Fruit fly (Drosophila melanogaster): ENCODE results near the gene Mnt.

The Mnt gene

dm6 chrX:3685534-3685922, 13.9 kb downstream of the Mnt start (continued):
- peak; percentile 39 for TF ChIP-seq nom (GFP tag; optimal IDR thresholded peaks at IDR 0.05)
- peak; percentile 71 for TF ChIP-seq CG3163 (GFP tag; optimal IDR thresholded peaks at IDR 0.05)

- TF ChIP-seq eve (GFP tag; optimal IDR thresholded peaks at IDR 0.05) (peak in 1 of 2 experiments; percentile 93), CG34422 (GFP tag; IDR thresholded peaks at IDR 0.05) (peak; percentile 79), CG7839 (tag; optimal IDR thresholded peaks at IDR 0.05) (peak; percentile 74), B-H2 (GFP tag; optimal IDR thresholded peaks at IDR 0.05) (no peak), bowl (GFP tag; IDR thresholded peaks at IDR 0.05) (no peak), CG3407 (GFP tag; optimal IDR thresholded peaks at IDR 0.05) (peak; percentile 57), HLH54F (GFP tag; optimal IDR thresholded peaks at IDR 0.05) (peak; percentile 36), gem (tag; optimal IDR thresholded peaks at IDR 0.05) (peak; percentile 81), nerfin-2 (GFP tag; IDR thresholded peaks at IDR 0.05; ENCODE audit: partially characterized antibody) (no peak), CG7963 (GFP tag; IDR thresholded peaks at IDR 0.05; ENCODE audit: partially characterized antibody) (no peak), TFAM (GFP tag; optimal IDR thresholded peaks at IDR 0.05) (no peak), HHEX (GFP tag; optimal IDR thresholded peaks at IDR 0.05) (peak; percentile 19), tup (GFP tag; optimal IDR thresholded peaks at IDR 0.05) (no peak), CG2120 (GFP tag; optimal IDR thresholded peaks at IDR 0.05) (no peak), Six4 (GFP tag; optimal IDR thresholded peaks at IDR 0.05) (peak; percentile 40), CG8359 (GFP tag; optimal IDR thresholded peaks at IDR 0.05; ENCODE audit: borderline replicate concordance) (peak; percentile 39), peb (GFP tag; IDR thresholded peaks at IDR 0.05) (peak; percentile 75), CG5180 (GFP tag; optimal IDR thresholded peaks at IDR 0.05) (peak; percentile 44), Tbp (GFP tag; optimal IDR thresholded peaks at IDR 0.05) (no peak), pros (GFP tag; optimal IDR thresholded peaks at IDR 0.05) (peak; percentile 65), fd3F (GFP tag; optimal IDR thresholded peaks at IDR 0.05) (no peak), stwl (tag; optimal IDR thresholded peaks at IDR 0.05) (peak; percentile 20), slbo (GFP tag; IDR thresholded peaks at IDR 0.05) (peak; percentile 30; the same call in 1 of the 2 replicates), bcd (GFP tag; optimal IDR thresholded peaks at IDR 0.05) (peak; percentile 64), Nf-YC (tag; optimal IDR thresholded peaks at IDR 0.05) (peak; percentile 23), CG7556 (GFP tag; optimal IDR thresholded peaks at IDR 0.05) (peak; percentile 51), Xrp1 (GFP tag; IDR thresholded peaks at IDR 0.05) (peak; percentile 86), CG13123 (GFP tag; optimal IDR thresholded peaks at IDR 0.05) (no peak), Adf1 (GFP tag; IDR thresholded peaks at IDR 0.05) (peak; percentile 69), CG11723 (GFP tag; optimal IDR thresholded peaks at IDR 0.05) (peak; percentile 49), CG10366 (GFP tag; IDR thresholded peaks at IDR 0.05) (peak; percentile 63), CG8388 (GFP tag; optimal IDR thresholded peaks at IDR 0.05) (peak; percentile 76), tna (GFP tag; IDR thresholded peaks at IDR 0.05; ENCODE audit: partially characterized antibody) (no peak), slou (GFP tag; optimal IDR thresholded peaks at IDR 0.05) (no peak), her (GFP tag; optimal IDR thresholded peaks at IDR 0.05) (peak; percentile 45), lab (GFP tag; optimal IDR thresholded peaks at IDR 0.05) (peak; percentile 46), ara (GFP tag; IDR thresholded peaks at IDR 0.05) (peak; percentile 75), CG14667 (GFP tag; IDR thresholded peaks at IDR 0.05) (peak; percentile 44; the same call in 1 of the 2 replicates), CG34376 (GFP tag; optimal IDR thresholded peaks at IDR 0.05) (no peak), D19B (GFP tag; optimal IDR thresholded peaks at IDR 0.05) (no peak), Hey (tag; optimal IDR thresholded peaks at IDR 0.05) (no peak), gsb-n (tag; optimal IDR thresholded peaks at IDR 0.05) (peak; percentile 77), NC2α (GFP tag; optimal IDR thresholded peaks at IDR 0.05) (peak; percentile 29), HLH4C (GFP tag; IDR thresholded peaks at IDR 0.05; ENCODE audit: partially characterized antibody) (no peak)
Measured at dm6 chrX:3686469-3687410, 15.1 kb downstream of the Mnt start.
